Fruit fly (Drosophila melanogaster): ENCODE data around the gene Oatp33Ea.
A peak's percentile ranks its signal among the peaks of the same experiment; 100 is the strongest.

DNA sequence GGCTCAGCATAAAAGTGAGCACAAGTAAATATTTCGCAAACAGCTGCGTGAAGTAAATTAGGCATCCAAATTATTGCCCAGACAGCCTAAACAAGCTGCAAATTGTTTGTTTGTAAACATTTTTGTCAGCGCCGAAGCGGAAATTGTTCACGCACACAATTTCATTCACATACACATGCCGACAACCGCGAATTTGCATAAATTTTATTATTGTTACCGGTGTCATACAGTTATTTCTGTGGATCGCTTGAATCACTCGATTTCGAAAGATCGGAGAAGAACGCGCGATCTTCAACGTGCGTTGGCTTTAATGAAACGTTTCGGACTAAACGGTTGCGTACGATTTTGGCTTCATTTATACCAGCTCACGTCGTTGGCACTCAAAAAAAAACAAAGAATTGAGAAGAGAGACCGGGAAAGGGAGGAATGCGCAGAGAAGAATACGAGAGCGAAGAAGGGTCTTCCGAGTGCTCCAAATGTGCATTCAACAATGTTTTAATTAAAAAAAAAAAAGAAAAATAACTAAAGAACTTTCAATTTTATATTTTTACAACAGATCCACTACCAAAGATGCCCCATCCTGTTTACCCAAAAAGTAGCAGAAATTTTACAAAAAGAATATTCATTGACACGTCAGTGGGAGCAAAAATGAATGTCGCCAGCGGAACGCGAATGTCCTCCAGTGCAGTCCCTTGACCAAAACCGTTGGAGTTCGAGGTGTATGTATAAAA, 22.5 kb downstream of the Oatp33Ea start, which contains the start of gene vir-1:
- no peak for TF ChIP-seq CG7928 (GFP tag; optimal IDR thresholded peaks at IDR 0.05)
- TF ChIP-seq CG13624 (GFP tag; optimal IDR thresholded peaks at IDR 0.05): no peak
- no peak for TF ChIP-seq insv (GFP tag; optimal IDR thresholded peaks at IDR 0.05)
- no peak for TF ChIP-seq Hr51 (GFP tag; optimal IDR thresholded peaks at IDR 0.05)
- no peak for TF ChIP-seq ap (GFP tag; IDR thresholded peaks at IDR 0.05)
- TF ChIP-seq CG11504 (tag; optimal IDR thresholded peaks at IDR 0.05): no peak
- no peak for TF ChIP-seq crc (GFP tag; optimal IDR thresholded peaks at IDR 0.05)
- TF ChIP-seq ewg (GFP tag; optimal IDR thresholded peaks at IDR 0.05): no peak
- peak; percentile 38 for TF ChIP-seq sqz (GFP tag; optimal IDR thresholded peaks at IDR 0.05)
- no peak for TF ChIP-seq CG7271 (tag; optimal IDR thresholded peaks at IDR 0.05)
